Fruit fly (Drosophila melanogaster) whole organism, prepupa: ENCODE measurements around the gene CG17477.

Experiments used
- Blimp-1 ChIP-seq: fragments of 200-800 bp; sonication (Bioruptor generic); optimal IDR thresholded peaks from 3 replicates; lab custom pipeline; 2017; ENCODE audit warnings: missing biosample characterization, missing genetic modification characterization, mild to moderate bottlenecking, moderate library complexity, missing genetic modification reagents
- CG10631 ChIP-seq: fragments of 200-800 bp; sonication (Bioruptor generic); optimal IDR thresholded peaks from 2 replicates; lab custom pipeline; 2016; ENCODE audit warnings: missing biosample characterization, missing genetic modification characterization
- CG11294 ChIP-seq: fragments of 200-800 bp; sonication (Bioruptor generic); IDR thresholded peaks from 2 replicates; pipeline ENCODE4 v1.3.6; 2022; ENCODE audit warnings: missing biosample characterization, missing genetic modification characterization
- CG11902 ChIP-seq: fragments of 200-800 bp; sonication (Bioruptor generic); optimal IDR thresholded peaks from 3 replicates; lab custom pipeline; 2016; ENCODE audit warnings: missing biosample characterization, missing genetic modification characterization
- CG15336 ChIP-seq: fragments of 200-800 bp; sonication (Bioruptor generic); IDR thresholded peaks from 2 replicates; pipeline ENCODE4 v1.3.6; 2022; ENCODE audit warnings: missing biosample characterization, missing genetic modification characterization
- CG3032 ChIP-seq: fragments of 200-800 bp; optimal IDR thresholded peaks from 2 replicates; lab custom pipeline; 2019; ENCODE audit warnings: missing biosample characterization, mild to moderate bottlenecking, missing genetic modification characterization, moderate library complexity
- CG31627 ChIP-seq: fragments of 200-800 bp; sonication (Bioruptor generic); optimal IDR thresholded peaks from 3 replicates; lab custom pipeline; 2016; ENCODE audit warnings: missing biosample characterization, missing genetic modification characterization
- CG32006 ChIP-seq: fragments of 200-800 bp; sonication (Bioruptor generic); optimal IDR thresholded peaks from 3 replicates; lab custom pipeline; 2017; ENCODE audit warnings: missing biosample characterization, mild to moderate bottlenecking, missing genetic modification characterization
- CG34406 ChIP-seq: fragments of 200-800 bp; sonication (Bioruptor generic); optimal IDR thresholded peaks from 3 replicates; lab custom pipeline; 2016; ENCODE audit warnings: missing biosample characterization, missing genetic modification characterization
- CG4318 ChIP-seq: fragments of 200-800 bp; sonication (Bioruptor generic); optimal IDR thresholded peaks from 3 replicates; lab custom pipeline; 2017; ENCODE audit warnings: missing biosample characterization, mild to moderate bottlenecking, missing genetic modification characterization
- CG6163 ChIP-seq: fragments of 200-800 bp; sonication (Bioruptor generic); IDR thresholded peaks from 3 replicates; pipeline ENCODE4 v1.3.6; 2022; ENCODE audit warnings: missing biosample characterization, missing genetic modification characterization
- CG6276 ChIP-seq: fragments of 200-800 bp; sonication (Bioruptor generic); optimal IDR thresholded peaks from 2 replicates; lab custom pipeline; 2017; ENCODE audit warnings: missing biosample characterization, mild to moderate bottlenecking, missing genetic modification characterization
- CG6792 ChIP-seq: fragments of 200-800 bp; sonication (Bioruptor generic); optimal IDR thresholded peaks from 3 replicates; lab custom pipeline; 2016; ENCODE audit warnings: missing biosample characterization, missing genetic modification characterization
- CG8119 ChIP-seq: fragments of 200-800 bp; sonication (Bioruptor generic); IDR thresholded peaks from 3 replicates; pipeline ENCODE4 v1.3.6; 2022; ENCODE audit warnings: missing biosample characterization, missing genetic modification characterization
- CG8632 ChIP-seq: fragments of 200-800 bp; sonication (Bioruptor generic); optimal IDR thresholded peaks from 3 replicates; lab custom pipeline; 2016; ENCODE audit warnings: missing biosample characterization, missing genetic modification characterization
- Eip75B ChIP-seq: fragments of 200-800 bp; sonication (Bioruptor generic); optimal IDR thresholded peaks from 3 replicates; lab custom pipeline; 2016; ENCODE audit warnings: missing biosample characterization, missing genetic modification characterization
- Eip93F ChIP-seq: fragments of 200-800 bp; sonication (Bioruptor generic); optimal IDR thresholded peaks from 2 replicates; lab custom pipeline; 2016; ENCODE audit warnings: missing biosample characterization, mild to moderate bottlenecking, missing genetic modification characterization
- Ets21C ChIP-seq: fragments of 200-800 bp; sonication (Bioruptor generic); optimal IDR thresholded peaks from 3 replicates; lab custom pipeline; 2016; ENCODE audit warnings: missing biosample characterization, missing genetic modification characterization
- Hr38 ChIP-seq: sonication (Bioruptor generic); optimal IDR thresholded peaks from 2 replicates; lab custom pipeline; 2016; ENCODE audit warnings: missing biosample characterization, missing genetic modification characterization
- Hr39 ChIP-seq: fragments of 200-800 bp; sonication (Bioruptor generic); optimal IDR thresholded peaks from 2 replicates; lab custom pipeline; 2016; ENCODE audit warnings: missing biosample characterization, missing genetic modification characterization
- Hr4 ChIP-seq: fragments of 200-800 bp; sonication (Bioruptor generic); optimal IDR thresholded peaks from 3 replicates; lab custom pipeline; 2016; ENCODE audit warnings: missing biosample characterization, missing genetic modification characterization
- Met ChIP-seq: fragments of 200-800 bp; sonication (Bioruptor generic); optimal IDR thresholded peaks from 3 replicates; lab custom pipeline; 2016; ENCODE audit warnings: missing biosample characterization, missing genetic modification characterization
- OdsH ChIP-seq: fragments of 200-800 bp; sonication (Bioruptor generic); optimal IDR thresholded peaks from 3 replicates; lab custom pipeline; 2016; ENCODE audit warnings: missing biosample characterization, missing genetic modification characterization
- Smox ChIP-seq: fragments of 200-800 bp; sonication (Bioruptor generic); optimal IDR thresholded peaks from 3 replicates; lab custom pipeline; 2016; ENCODE audit warnings: missing biosample characterization, missing genetic modification characterization
- Sox102F ChIP-seq: fragments of 200-800 bp; sonication (Bioruptor generic); optimal IDR thresholded peaks from 2 replicates; lab custom pipeline; 2016; ENCODE audit warnings: missing biosample characterization, mild to moderate bottlenecking, missing genetic modification characterization
- Sox14 ChIP-seq: fragments of 200-800 bp; sonication (Bioruptor generic); optimal IDR thresholded peaks from 3 replicates; lab custom pipeline; 2016; ENCODE audit warnings: missing biosample characterization, missing genetic modification characterization
- Sox15 ChIP-seq: fragments of 200-800 bp; sonication (Bioruptor generic); optimal IDR thresholded peaks from 3 replicates; lab custom pipeline; 2016; ENCODE audit warnings: missing biosample characterization, missing genetic modification characterization
- achi ChIP-seq: fragments of 200-800 bp; sonication (Bioruptor generic); optimal IDR thresholded peaks from 3 replicates; lab custom pipeline; 2016; ENCODE audit warnings: missing biosample characterization, missing genetic modification characterization
- acj6 ChIP-seq: fragments of 200-800 bp; sonication (Bioruptor generic); optimal IDR thresholded peaks from 3 replicates; lab custom pipeline; 2016; ENCODE audit warnings: missing biosample characterization, missing genetic modification characterization
- cyc ChIP-seq: fragments of 200-800 bp; sonication (Bioruptor generic); optimal IDR thresholded peaks from 3 replicates; lab custom pipeline; 2016; ENCODE audit warnings: missing biosample characterization, missing genetic modification characterization
- dsx ChIP-seq: fragments of 200-800 bp; optimal IDR thresholded peaks from 3 replicates; lab custom pipeline; 2019; ENCODE audit warnings: missing biosample characterization, mild to moderate bottlenecking, missing genetic modification characterization, moderate library complexity; ENCODE audit not compliant: poor library complexity, severe bottlenecking
- fd85E ChIP-seq: fragments of 200-800 bp; sonication (Bioruptor generic); optimal IDR thresholded peaks from 3 replicates; lab custom pipeline; 2016; ENCODE audit warnings: missing biosample characterization, missing genetic modification characterization
- lz ChIP-seq: fragments of 200-800 bp; sonication (Bioruptor generic); optimal IDR thresholded peaks from 3 replicates; lab custom pipeline; 2016; ENCODE audit warnings: missing biosample characterization, missing genetic modification characterization
- net ChIP-seq: fragments of 200-800 bp; sonication (Bioruptor generic); optimal IDR thresholded peaks from 3 replicates; lab custom pipeline; 2016; ENCODE audit warnings: missing biosample characterization, missing genetic modification characterization
- salr ChIP-seq, 2 experiments: fragments of 200-800 bp; sonication (Bioruptor generic); optimal IDR thresholded peaks; 3 replicates each; lab custom pipeline; 2016 to 2018; ENCODE audit warnings: missing biosample characterization in 2 of 2, missing genetic modification characterization in 2 of 2, mild to moderate bottlenecking in 1 of 2
- svp ChIP-seq: fragments of 200-800 bp; sonication (Bioruptor generic); peaks from one replicate; lab custom pipeline; 2016; ENCODE audit warnings: missing biosample characterization, missing genetic modification characterization
- topi ChIP-seq: fragments of 200-800 bp; sonication (Bioruptor generic); optimal IDR thresholded peaks from 3 replicates; lab custom pipeline; 2016; ENCODE audit warnings: missing biosample characterization, missing genetic modification characterization
- vri ChIP-seq: fragments of 200-800 bp; sonication (Bioruptor generic); optimal IDR thresholded peaks from 3 replicates; lab custom pipeline; 2016; ENCODE audit warnings: missing biosample characterization, mild to moderate bottlenecking, missing genetic modification characterization

CG17477 gene

DNA sequence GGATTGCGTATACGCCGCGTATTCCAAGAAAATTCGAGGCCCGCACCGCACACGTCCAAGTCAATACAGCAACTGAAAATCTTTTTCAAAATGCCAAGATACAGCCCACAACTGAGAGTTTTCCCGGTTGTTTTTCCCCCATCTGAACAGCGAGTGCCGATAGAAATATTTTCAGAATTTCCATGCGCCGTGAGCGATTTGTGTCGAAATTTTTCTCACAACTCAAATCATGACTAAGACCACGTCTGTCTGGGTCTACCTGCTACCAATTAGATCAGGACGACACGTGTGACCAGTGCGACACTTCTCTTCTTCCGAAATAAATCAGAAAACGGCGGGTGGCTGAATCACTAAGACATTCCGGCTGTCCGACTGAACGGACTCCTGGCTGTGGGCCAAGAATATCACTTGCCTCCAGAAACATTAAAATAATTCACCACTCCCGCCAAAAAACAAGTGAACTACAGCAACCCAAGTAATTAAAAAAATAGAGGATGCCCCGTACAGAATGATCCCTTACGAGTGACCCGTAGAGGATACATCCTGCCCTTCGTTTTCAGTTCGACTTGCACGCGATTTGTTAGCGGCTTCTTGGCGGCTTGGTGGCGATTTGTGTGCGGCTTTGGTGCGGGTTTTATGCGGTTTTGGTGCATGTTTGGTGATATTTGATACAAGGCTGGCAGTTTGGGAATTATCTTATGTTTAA, 1.2 kb downstream of the CG17477 start, which contains the start of gene cher:
Gene cher, minus strand, starts transcription at position 51 of the 706 bp plus-strand sequence.
- no peak for TF ChIP-seq dsx
- no peak for TF ChIP-seq topi (GFP tag; lab: Kevin White, UChicago)
- TF ChIP-seq fd85E (GFP tag; lab: Kevin White, UChicago) = no peak
- no peak for TF ChIP-seq CG32006 (GFP tag; lab: Kevin White, UChicago)
- TF ChIP-seq CG8632 = no peak
- TF ChIP-seq Hr38 (GFP tag; lab: Kevin White, UChicago) = no peak

- no peak for TF ChIP-seq net (GFP tag; lab: Kevin White, UChicago)
- no peak for TF ChIP-seq Sox102F (GFP tag; lab: Kevin White, UChicago)
- no peak for TF ChIP-seq CG6163 (GFP tag; lab: Robert Waterston, UW)
- no peak for TF ChIP-seq CG11294 (GFP tag; lab: Robert Waterston, UW)
- no peak for TF ChIP-seq Met (GFP tag; lab: Kevin White, UChicago)
Observed at dm6 chr3R:17124177-17124576, 2.6 kb downstream of the CG17477 start, which contains the start of gene CG45079. Gene CG45079 (plus strand): TSS chr3R:17124477.

dm6 chr3R:17122796-17123504, 3.8 kb downstream of the CG17477 start:
- TF ChIP-seq Sox14 (GFP tag; lab: Kevin White, UChicago) (peak; percentile 15), Smox (peak; percentile 56), CG15336 (GFP tag; lab: Robert Waterston, UW) (peak; percentile 58), dsx (no peak), lz (GFP tag; lab: Kevin White, UChicago) (peak; percentile 37), svp (peak; percentile 88), Sox15 (GFP tag; lab: Kevin White, UChicago) (no peak), Hr4 (GFP tag; lab: Kevin White, UChicago) (peak; percentile 29), Blimp-1 (GFP tag; lab: Kevin White, UChicago) (peak; percentile 27), Eip93F (no peak), CG8632 (peak; percentile 25), CG10631 (GFP tag; lab: Kevin White, UChicago) (peak; percentile 6), cyc (GFP tag; lab: Kevin White, UChicago) (peak; percentile 2), CG34406 (GFP tag; lab: Kevin White, UChicago) (peak; percentile 64), Ets21C (GFP tag; lab: Kevin White, UChicago) (peak; percentile 22), salr (GFP tag; optimal IDR thresholded peaks at IDR 0.05; lab: Kevin White, UChicago) (no peak), OdsH (GFP tag; lab: Kevin White, UChicago) (peak; percentile 33), CG8119 (GFP tag; lab: Robert Waterston, UW) (peak; percentile 61; the same call in 2 of the 3 replicates), acj6 (GFP tag; lab: Kevin White, UChicago) (peak; percentile 49), CG4318 (GFP tag; lab: Kevin White, UChicago) (peak; percentile 12), Sox102F (GFP tag; lab: Kevin White, UChicago) (peak; percentile 49), Hr39 (GFP tag; lab: Kevin White, UChicago) (peak; percentile 35), achi (peak; percentile 5), CG11294 (GFP tag; lab: Robert Waterston, UW) (peak; percentile 13; the same call in 1 of the 2 replicates), CG3032 (tag; lab: Kevin White, UChicago) (no peak), CG6792 (GFP tag; lab: Kevin White, UChicago) (peak; percentile 40), CG6276 (GFP tag; lab: Kevin White, UChicago) (peak; percentile 25), Eip75B (no peak), vri (GFP tag; lab: Kevin White, UChicago) (peak; percentile 46), net (GFP tag; lab: Kevin White, UChicago) (peak; percentile 13), Met (GFP tag; lab: Kevin White, UChicago) (peak; percentile 64), CG32006 (GFP tag; lab: Kevin White, UChicago) (peak; percentile 57), CG11902 (GFP tag; lab: Kevin White, UChicago) (no peak), topi (GFP tag; lab: Kevin White, UChicago) (no peak), CG31627 (peak; percentile 22)
